Fruit fly (Drosophila melanogaster): ENCODE data around the gene KrT95D.

KrT95D gene

DNA sequence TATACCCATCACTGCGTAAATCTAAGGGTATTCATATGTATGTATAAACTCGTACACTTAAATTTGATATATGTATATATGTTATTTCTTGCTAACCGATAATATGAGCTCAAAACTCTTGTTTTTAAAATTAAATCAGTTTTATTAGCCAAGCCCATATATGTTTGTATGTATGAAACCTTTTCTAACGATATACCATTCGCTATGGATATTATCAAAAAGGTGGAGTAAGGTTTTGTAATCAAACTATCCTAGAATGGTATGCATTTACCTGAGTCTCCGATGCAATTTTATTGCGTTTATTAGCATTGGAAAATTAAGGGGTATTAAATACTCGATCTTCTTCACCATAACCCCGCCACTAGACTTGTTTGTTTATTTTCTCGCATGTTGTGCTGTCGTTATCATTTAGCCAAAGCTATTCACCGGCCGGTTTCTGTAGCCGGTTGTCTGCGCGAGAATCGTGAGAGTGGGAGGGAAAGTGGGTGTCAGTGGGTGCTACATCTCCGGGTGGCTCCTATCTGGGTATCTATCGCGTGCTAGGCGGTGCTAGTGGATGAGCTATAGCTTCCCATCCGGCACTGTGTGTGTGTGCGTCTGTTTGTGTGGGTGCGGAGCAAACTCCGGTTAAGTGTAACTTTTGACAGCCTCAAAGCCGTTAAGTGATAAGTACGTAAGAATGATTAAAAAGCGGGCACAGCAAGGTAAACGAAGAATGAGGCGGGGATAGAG lies 23.7 kb downstream of the KrT95D start (continued):
- no peak for TF ChIP-seq Lhr (GFP tag; optimal IDR thresholded peaks at IDR 0.05)
- TF ChIP-seq Sox102F (GFP tag; optimal IDR thresholded peaks at IDR 0.05), result peak; percentile 19
- peak; percentile 68 for TF ChIP-seq gem (tag; optimal IDR thresholded peaks at IDR 0.05)
- TF ChIP-seq CG1602 (GFP tag; optimal IDR thresholded peaks at IDR 0.05), result no peak
- no peak for TF ChIP-seq Stat92E (GFP tag; optimal IDR thresholded peaks at IDR 0.05)
- no peak for TF ChIP-seq CG4730 (GFP tag; IDR thresholded peaks at IDR 0.05)
- peak; percentile 61 for TF ChIP-seq dmrt99B (tag; optimal IDR thresholded peaks at IDR 0.05)
- TF ChIP-seq Dek (tag; optimal IDR thresholded peaks at IDR 0.05), result peak; percentile 31
- TF ChIP-seq disco-r (GFP tag; optimal IDR thresholded peaks at IDR 0.05), result no peak
- TF ChIP-seq CG32532 (GFP tag; IDR thresholded peaks at IDR 0.05), result no peak
- TF ChIP-seq CG7271 (tag; optimal IDR thresholded peaks at IDR 0.05), result no peak
- peak; percentile 22 for TF ChIP-seq phol (tag; optimal IDR thresholded peaks at IDR 0.05)
- no peak for TF ChIP-seq Nf-YA (GFP tag; IDR thresholded peaks at IDR 0.05)
- TF ChIP-seq btn (GFP tag; optimal IDR thresholded peaks at IDR 0.05), result no peak
- no peak for TF ChIP-seq CG9817 (tag; optimal IDR thresholded peaks at IDR 0.05)
- no peak for TF ChIP-seq CG8944 (GFP tag; optimal IDR thresholded peaks at IDR 0.05)
- no peak for TF ChIP-seq dan (GFP tag; IDR thresholded peaks at IDR 0.05)
- TF ChIP-seq toy (GFP tag; IDR thresholded peaks at IDR 0.05), result no peak
- TF ChIP-seq CG15601 (tag; optimal IDR thresholded peaks at IDR 0.05), result no peak
- no peak for TF ChIP-seq ro (GFP tag; IDR thresholded peaks at IDR 0.05)
- TF ChIP-seq pros (GFP tag; optimal IDR thresholded peaks at IDR 0.05), result no peak
- TF ChIP-seq CG3407 (GFP tag; optimal IDR thresholded peaks at IDR 0.05), result no peak
- TF ChIP-seq HHEX (GFP tag; optimal IDR thresholded peaks at IDR 0.05), result peak; percentile 8
- TF ChIP-seq CG1529 (GFP tag; optimal IDR thresholded peaks at IDR 0.05), result no peak
- no peak for TF ChIP-seq CG1792 (GFP tag; optimal IDR thresholded peaks at IDR 0.05)
- no peak for TF ChIP-seq kni (GFP tag; optimal IDR thresholded peaks at IDR 0.05)
- no peak for TF ChIP-seq otp (GFP tag; IDR thresholded peaks at IDR 0.05)
- TF ChIP-seq ems (GFP tag; optimal IDR thresholded peaks at IDR 0.05), result no peak
- TF ChIP-seq sens-2 (GFP tag; IDR thresholded peaks at IDR 0.05), result no peak
- TF ChIP-seq CG8281 (tag; optimal IDR thresholded peaks at IDR 0.05), result no peak
- TF ChIP-seq Rfx (GFP tag; IDR thresholded peaks at IDR 0.05), result no peak
- TF ChIP-seq CG10431 (GFP tag; optimal IDR thresholded peaks at IDR 0.05), result no peak
- TF ChIP-seq CG9437 (GFP tag; optimal IDR thresholded peaks at IDR 0.05), result peak; percentile 33
- TF ChIP-seq CG10565 (GFP tag; optimal IDR thresholded peaks at IDR 0.05), result no peak
- TF ChIP-seq CG16813 (GFP tag; IDR thresholded peaks at IDR 0.05; ENCODE audit: partially characterized antibody), result no peak
- no peak for TF ChIP-seq CG9797 (GFP tag; optimal IDR thresholded peaks at IDR 0.05)
- no peak for TF ChIP-seq tap (tag; optimal IDR thresholded peaks at IDR 0.05)
- TF ChIP-seq nmo (GFP tag; optimal IDR thresholded peaks at IDR 0.05), result peak; percentile 43
- TF ChIP-seq stwl (tag; optimal IDR thresholded peaks at IDR 0.05), result no peak
- TF ChIP-seq wek (GFP tag; optimal IDR thresholded peaks at IDR 0.05), result no peak
- peak; percentile 49 for TF ChIP-seq Med (GFP tag)
- peak; percentile 31 for TF ChIP-seq CoRest (tag; optimal IDR thresholded peaks at IDR 0.05)
- no peak for TF ChIP-seq pb (GFP tag; optimal IDR thresholded peaks at IDR 0.05)
- TF ChIP-seq caup (GFP tag; optimal IDR thresholded peaks at IDR 0.05; ENCODE audit: severe bottlenecking), result no peak
- TF ChIP-seq grau (tag; optimal IDR thresholded peaks at IDR 0.05), result peak; percentile 17
- no peak for TF ChIP-seq CG5953 (GFP tag; IDR thresholded peaks at IDR 0.05)
- TF ChIP-seq CG14667 (GFP tag; IDR thresholded peaks at IDR 0.05), result no peak
- no peak for TF ChIP-seq bab2 (GFP tag; optimal IDR thresholded peaks at IDR 0.05)
- no peak for TF ChIP-seq fd96Cb (tag; optimal IDR thresholded peaks at IDR 0.05)

Measured in whole organism, embryonic.